Fruit fly (Drosophila melanogaster) whole organism, embryonic: ENCODE measurements around the gene SelT.
A peak's percentile ranks its signal among the peaks of the same experiment; 100 is the strongest.

ENCODE experiments used
- ATbp ChIP-seq: fragments of 200-800 bp; sonication (Bioruptor generic); optimal IDR thresholded peaks from 2 replicates; lab custom pipeline; 2017; ENCODE audit warnings: missing biosample characterization, mild to moderate bottlenecking, missing genetic modification characterization, missing genetic modification reagents
- Ada2b ChIP-seq: fragments of 200-800 bp; sonication (Bioruptor generic); IDR thresholded peaks from 2 replicates; pipeline ENCODE4 v1.3.6; 2022; ENCODE audit warnings: missing biosample characterization, missing genetic modification characterization
- B-H1 ChIP-seq: fragments of 200-800 bp; sonication (Bioruptor generic); IDR thresholded peaks from 3 replicates; pipeline ENCODE4 v1.3.6; 2022; ENCODE audit warnings: missing biosample characterization, missing genetic modification characterization
- Bgb ChIP-seq: fragments of 200-800 bp; sonication (Bioruptor generic); IDR thresholded peaks from 2 replicates; pipeline ENCODE4 v1.3.6; 2022; ENCODE audit warnings: missing biosample characterization, missing genetic modification characterization; ENCODE audit not compliant: partially characterized antibody
- CG10147 ChIP-seq: fragments of 200-800 bp; sonication (Bioruptor generic); optimal IDR thresholded peaks from 2 replicates; lab custom pipeline; 2019; ENCODE audit warnings: missing biosample characterization, mild to moderate bottlenecking, missing genetic modification characterization, moderate library complexity
- CG10267 ChIP-seq: fragments of 200-800 bp; sonication (Bioruptor generic); optimal IDR thresholded peaks from 2 replicates; lab custom pipeline; 2018; ENCODE audit warnings: missing biosample characterization, mild to moderate bottlenecking, missing genetic modification characterization, moderate library complexity
- CG11085 ChIP-seq: fragments of 200-800 bp; sonication (Bioruptor generic); IDR thresholded peaks from 2 replicates; pipeline ENCODE4 v1.3.6; 2022; ENCODE audit warnings: missing biosample characterization, missing genetic modification characterization
- CG11504 ChIP-seq: fragments of 200-800 bp; sonication (Bioruptor generic); optimal IDR thresholded peaks from 3 replicates; lab custom pipeline; 2019; ENCODE audit warnings: missing biosample characterization, mild to moderate bottlenecking, missing genetic modification characterization, moderate library complexity
- CG11696 ChIP-seq: fragments of 200-800 bp; sonication (Bioruptor generic); IDR thresholded peaks from 2 replicates; pipeline ENCODE4 v1.3.6; 2022; ENCODE audit warnings: missing biosample characterization, missing genetic modification characterization
- CG1233 ChIP-seq: fragments of 200-800 bp; sonication (Bioruptor generic); optimal IDR thresholded peaks from 4 replicates; lab custom pipeline; 2018; ENCODE audit warnings: missing biosample characterization, mild to moderate bottlenecking, missing genetic modification characterization
- CG17568 ChIP-seq: fragments of 200-800 bp; sonication (Bioruptor generic); optimal IDR thresholded peaks from 2 replicates; lab custom pipeline; 2018; ENCODE audit warnings: missing biosample characterization, mild to moderate bottlenecking, missing genetic modification characterization, moderate library complexity
- CG2202 ChIP-seq: fragments of 200-800 bp; sonication (Bioruptor generic); optimal IDR thresholded peaks from 2 replicates; lab custom pipeline; 2018; ENCODE audit warnings: missing biosample characterization, mild to moderate bottlenecking, missing genetic modification characterization
- CG2875 ChIP-seq: fragments of 200-800 bp; sonication (Bioruptor generic); optimal IDR thresholded peaks from 2 replicates; lab custom pipeline; 2017; ENCODE audit warnings: missing biosample characterization, mild to moderate bottlenecking, missing genetic modification characterization, missing genetic modification reagents
- CG31441 ChIP-seq: fragments of 200-800 bp; sonication (Bioruptor generic); IDR thresholded peaks from 2 replicates; pipeline ENCODE4 v1.3.6; 2022; ENCODE audit warnings: missing biosample characterization, missing genetic modification characterization
- CG3407 ChIP-seq: fragments of 200-800 bp; sonication (Bioruptor generic); optimal IDR thresholded peaks from 2 replicates; lab custom pipeline; 2018; ENCODE audit warnings: missing biosample characterization, mild to moderate bottlenecking, missing genetic modification characterization
- CG4424 ChIP-seq: fragments of 200-800 bp; sonication (Bioruptor generic); optimal IDR thresholded peaks from 3 replicates; lab custom pipeline; 2016; ENCODE audit warnings: missing biosample characterization, missing genetic modification characterization
- CG7963 ChIP-seq: fragments of 200-800 bp; sonication (Bioruptor generic); IDR thresholded peaks from 3 replicates; pipeline ENCODE4 v1.3.6; 2022; ENCODE audit warnings: missing biosample characterization, missing genetic modification characterization; ENCODE audit not compliant: partially characterized antibody
- CG8388 ChIP-seq: fragments of 200-800 bp; sonication (Bioruptor generic); optimal IDR thresholded peaks from 2 replicates; lab custom pipeline; 2019; ENCODE audit warnings: missing biosample characterization, mild to moderate bottlenecking, missing genetic modification characterization, moderate library complexity
- CG8944 ChIP-seq: fragments of 200-800 bp; sonication (Bioruptor generic); optimal IDR thresholded peaks from 3 replicates; lab custom pipeline; 2016; ENCODE audit warnings: missing biosample characterization, missing genetic modification characterization
- CTCF ChIP-seq: fragments of 200-800 bp; sonication (Bioruptor generic); optimal IDR thresholded peaks from 2 replicates; lab custom pipeline; 2017; ENCODE audit warnings: missing biosample characterization, mild to moderate bottlenecking, missing genetic modification characterization, moderate library complexity
- HLH54F ChIP-seq: fragments of 200-800 bp; sonication (Bioruptor generic); optimal IDR thresholded peaks from 3 replicates; lab custom pipeline; 2016; ENCODE audit warnings: missing biosample characterization, missing genetic modification characterization
- Meics ChIP-seq: fragments of 200-800 bp; sonication (Bioruptor generic); optimal IDR thresholded peaks from 2 replicates; lab custom pipeline; 2017; ENCODE audit warnings: missing biosample characterization, mild to moderate bottlenecking, missing genetic modification characterization
- Myb ChIP-seq: fragments of 200-800 bp; sonication (Bioruptor generic); optimal IDR thresholded peaks from 2 replicates; lab custom pipeline; 2016; ENCODE audit warnings: missing biosample characterization, missing genetic modification characterization
- Optix ChIP-seq: fragments of 200-800 bp; sonication (Bioruptor generic); IDR thresholded peaks from 3 replicates; pipeline ENCODE4 v1.3.6; 2022; ENCODE audit warnings: missing biosample characterization, missing genetic modification characterization
- Poxn ChIP-seq: fragments of 200-800 bp; sonication (Bioruptor generic); IDR thresholded peaks from 2 replicates; pipeline ENCODE4 v1.3.6; 2022; ENCODE audit warnings: missing biosample characterization, missing genetic modification characterization
- abd-A ChIP-seq: fragments of 200-800 bp; sonication (Bioruptor generic); optimal IDR thresholded peaks from 3 replicates; lab custom pipeline; 2019; ENCODE audit warnings: missing biosample characterization, mild to moderate bottlenecking, missing genetic modification characterization, moderate library complexity
- ac ChIP-seq: fragments of 200-800 bp; sonication (Bioruptor generic); optimal IDR thresholded peaks from 3 replicates; lab custom pipeline; 2017; ENCODE audit warnings: missing biosample characterization, mild to moderate bottlenecking, missing genetic modification characterization
- al ChIP-seq: fragments of 200-800 bp; sonication (Bioruptor generic); IDR thresholded peaks from 2 replicates; pipeline ENCODE4 v1.3.6; 2022; ENCODE audit warnings: missing biosample characterization, missing genetic modification characterization
- chif ChIP-seq, 2 experiments: fragments of 200-800 bp; sonication (Bioruptor generic); optimal IDR thresholded peaks; 3 replicates each; lab custom pipeline; 2016; ENCODE audit warnings: missing biosample characterization in 2 of 2, missing genetic modification characterization in 2 of 2
- cwo ChIP-seq: fragments of 200-800 bp; sonication (Bioruptor generic); optimal IDR thresholded peaks from 3 replicates; lab custom pipeline; 2017; ENCODE audit warnings: missing biosample characterization, missing genetic modification characterization, mild to moderate bottlenecking, moderate library complexity, missing genetic modification reagents
- dati ChIP-seq: fragments of 200-800 bp; sonication (Bioruptor generic); IDR thresholded peaks from 2 replicates; pipeline ENCODE4 v1.3.6; 2022; ENCODE audit warnings: missing biosample characterization, missing genetic modification characterization
- ems ChIP-seq: fragments of 200-800 bp; sonication (Bioruptor generic); optimal IDR thresholded peaks from 3 replicates; lab custom pipeline; 2016; ENCODE audit warnings: missing biosample characterization, missing genetic modification characterization
- en ChIP-seq: fragments of 200-800 bp; sonication (Bioruptor generic); optimal IDR thresholded peaks from 2 replicates; lab custom pipeline; 2016; ENCODE audit warnings: missing biosample characterization, missing genetic modification characterization
- fd102C ChIP-seq: fragments of 200-800 bp; sonication (Bioruptor generic); optimal IDR thresholded peaks from 2 replicates; lab custom pipeline; 2018; ENCODE audit warnings: missing biosample characterization, mild to moderate bottlenecking, missing genetic modification characterization, moderate library complexity
- fd96Cb ChIP-seq: fragments of 200-800 bp; sonication (Bioruptor generic); optimal IDR thresholded peaks from 2 replicates; lab custom pipeline; 2018; ENCODE audit warnings: missing biosample characterization, mild to moderate bottlenecking, missing genetic modification characterization, moderate library complexity
- grn ChIP-seq: fragments of 200-800 bp; sonication (Bioruptor generic); optimal IDR thresholded peaks from 3 replicates; lab custom pipeline; 2017; ENCODE audit warnings: missing biosample characterization, missing genetic modification characterization
- gsb ChIP-seq: fragments of 200-800 bp; sonication (Bioruptor generic); IDR thresholded peaks from 2 replicates; pipeline ENCODE4 v1.3.6; 2022; ENCODE audit warnings: missing biosample characterization, missing genetic modification characterization
- gsb-n ChIP-seq: fragments of 200-800 bp; sonication (Bioruptor generic); optimal IDR thresholded peaks from 3 replicates; lab custom pipeline; 2018; ENCODE audit warnings: missing biosample characterization, mild to moderate bottlenecking, missing genetic modification characterization
- ind ChIP-seq: fragments of 200-800 bp; sonication (Bioruptor generic); optimal IDR thresholded peaks from 3 replicates; lab custom pipeline; 2016; ENCODE audit warnings: missing biosample characterization, missing genetic modification characterization
- ken ChIP-seq: fragments of 200-800 bp; sonication (Bioruptor generic); IDR thresholded peaks from 3 replicates; pipeline ENCODE4 v1.3.6; 2022; ENCODE audit warnings: missing biosample characterization, missing genetic modification characterization
- lola ChIP-seq, 3 experiments: fragments of >200 bp in 2 of 3; fragments of 200-800 bp in 1 of 3; sonication (Bioruptor generic) in 1 of 3; optimal IDR thresholded peaks; 2 replicates each; lab custom pipeline; 2017 to 2019; ENCODE audit warnings: missing biosample characterization in 3 of 3, missing genetic modification characterization in 3 of 3, mild to moderate bottlenecking in 1 of 3, moderate library complexity in 1 of 3
- nau ChIP-seq: fragments of 200-800 bp; sonication (Bioruptor generic); optimal IDR thresholded peaks from 3 replicates; lab custom pipeline; 2017; ENCODE audit warnings: missing biosample characterization, mild to moderate bottlenecking, missing genetic modification characterization, missing genetic modification reagents
- nom ChIP-seq: fragments of 200-800 bp; sonication (Bioruptor generic); optimal IDR thresholded peaks from 2 replicates; lab custom pipeline; 2017; ENCODE audit warnings: missing biosample characterization, missing genetic modification characterization, mild to moderate bottlenecking, moderate library complexity, missing genetic modification reagents
- otp ChIP-seq: fragments of 200-800 bp; sonication (Bioruptor generic); IDR thresholded peaks from 3 replicates; pipeline ENCODE4, ENCODE4 v1.3.6; 2022; ENCODE audit warnings: missing biosample characterization, missing genetic modification characterization
- pum ChIP-seq: fragments of 200-800 bp; sonication (Bioruptor generic); optimal IDR thresholded peaks from 2 replicates; lab custom pipeline; 2016; ENCODE audit warnings: missing biosample characterization, missing genetic modification characterization
- run ChIP-seq: fragments of 200-800 bp; sonication (Bioruptor generic); optimal IDR thresholded peaks from 3 replicates; lab custom pipeline; 2018; ENCODE audit warnings: missing biosample characterization, mild to moderate bottlenecking, missing genetic modification characterization
- sim ChIP-seq: fragments of 200-800 bp; sonication (Bioruptor generic); IDR thresholded peaks from 2 replicates; pipeline ENCODE4 v1.3.6; 2022; ENCODE audit warnings: missing biosample characterization, missing genetic modification characterization
- stc ChIP-seq: fragments of 200-800 bp; sonication (Bioruptor generic); IDR thresholded peaks from 2 replicates; pipeline ENCODE4 v1.3.6; 2022; ENCODE audit warnings: missing biosample characterization, missing genetic modification characterization
- tgo ChIP-seq: fragments of 200-800 bp; sonication (Bioruptor generic); IDR thresholded peaks from 3 replicates; pipeline ENCODE4 v1.3.6; 2022; ENCODE audit warnings: missing biosample characterization, missing genetic modification characterization
- tup ChIP-seq: fragments of 200-800 bp; sonication (Bioruptor generic); optimal IDR thresholded peaks from 2 replicates; lab custom pipeline; 2016; ENCODE audit warnings: missing biosample characterization, mild to moderate bottlenecking, missing genetic modification characterization, moderate library complexity
- usp ChIP-seq: fragments of >200 bp; optimal IDR thresholded peaks from 2 replicates; lab custom pipeline; 2017; ENCODE audit warnings: missing biosample characterization, missing genetic modification characterization
- wor ChIP-seq: fragments of 200-800 bp; sonication (Bioruptor generic); IDR thresholded peaks from 2 replicates; pipeline ENCODE4 v1.3.6; 2022; ENCODE audit warnings: missing biosample characterization, missing genetic modification characterization

SelT gene

DNA sequence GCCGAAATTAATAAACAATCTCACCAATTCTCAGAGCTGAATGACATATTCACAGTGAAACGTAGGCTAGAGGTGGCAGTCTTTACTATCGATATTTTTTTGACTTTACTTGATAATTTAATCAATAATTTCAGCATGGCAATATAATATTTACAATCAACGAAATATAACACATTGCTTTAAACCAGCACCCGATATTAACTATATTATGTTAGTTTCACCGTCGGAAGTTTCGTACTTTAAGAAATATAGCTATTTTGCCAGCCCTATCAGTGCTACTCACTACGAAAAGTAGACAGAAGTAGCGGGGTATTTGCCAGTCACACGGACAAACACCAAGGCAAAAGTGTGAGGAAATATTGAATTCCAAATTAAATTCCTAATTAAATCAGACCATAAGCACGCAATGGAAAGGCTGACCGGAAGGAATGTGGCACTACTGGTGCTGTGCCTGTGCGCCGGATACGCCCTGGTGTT lies at the start of gene SelT, which contains the start of the genes CG31917 and Tfb5 (continued):
- TF ChIP-seq CG11504 (tag; lab: Kevin White, UChicago) (peak; percentile 65), gsb (GFP tag; lab: Robert Waterston, UW) (no peak), Ada2b (GFP tag; lab: Robert Waterston, UW) (peak; percentile 46; the same call in 1 of the 2 replicates), CG10267 (peak; percentile 52), fd102C (GFP tag; lab: Kevin White, UChicago) (no peak), run (tag; lab: Kevin White, UChicago) (no peak), ATbp (GFP tag; lab: Kevin White, UChicago) (no peak), CG2202 (tag; lab: Kevin White, UChicago) (no peak), cwo (peak; percentile 28), CG17568 (GFP tag; lab: Kevin White, UChicago) (no peak), CG3407 (GFP tag; lab: Kevin White, UChicago) (no peak), tgo (GFP tag; lab: Robert Waterston, UW) (peak; percentile 43; the same call in 1 of the 3 replicates), nau (GFP tag; lab: Kevin White, UChicago) (no peak), ac (GFP tag; lab: Kevin White, UChicago) (no peak), CG2875 (GFP tag; lab: Kevin White, UChicago) (no peak), ind (GFP tag; lab: Kevin White, UChicago) (peak; percentile 47), sim (GFP tag; lab: Robert Waterston, UW) (no peak), CG10147 (GFP tag; lab: Kevin White, UChicago) (no peak), Optix (GFP tag; lab: Robert Waterston, UW) (no peak), stc (GFP tag; lab: Robert Waterston, UW) (no peak), abd-A (tag; lab: Kevin White, UChicago) (no peak), usp (GFP tag; lab: Kevin White, UChicago) (no peak), Myb (GFP tag; lab: Kevin White, UChicago) (peak; percentile 14), otp (GFP tag; lab: Robert Waterston, UW) (no peak), CTCF (GFP tag; lab: Kevin White, UChicago) (no peak), CG1233 (GFP tag; lab: Kevin White, UChicago) (peak; percentile 46), pum (GFP tag; lab: Kevin White, UChicago) (peak; percentile 15), CG8388 (GFP tag; lab: Kevin White, UChicago) (peak; percentile 35), ems (GFP tag; lab: Kevin White, UChicago) (peak; percentile 8), al (GFP tag; lab: Robert Waterston, UW) (no peak), tup (GFP tag; lab: Kevin White, UChicago) (no peak), chif (GFP tag; optimal IDR thresholded peaks at IDR 0.05; lab: Kevin White, UChicago) (peak; percentile 17 to 52), CG4424 (GFP tag; lab: Kevin White, UChicago) (peak; percentile 52), ken (no peak), CG8944 (peak; percentile 36), CG7963 (GFP tag; lab: Robert Waterston, UW) (no peak), nom (GFP tag; lab: Kevin White, UChicago) (no peak), B-H1 (no peak), lola (GFP tag; optimal IDR thresholded peaks at IDR 0.05; lab: Kevin White, UChicago) (peak in 1 of 3 experiments; percentile 50), CG11696 (GFP tag; lab: Robert Waterston, UW) (no peak), grn (GFP tag; lab: Kevin White, UChicago) (no peak), gsb-n (tag; lab: Kevin White, UChicago) (no peak), en (GFP tag; lab: Kevin White, UChicago) (no peak), CG11085 (GFP tag; lab: Robert Waterston, UW) (no peak), HLH54F (peak; percentile 59), Meics (GFP tag; lab: Kevin White, UChicago) (no peak), fd96Cb (peak; percentile 15), dati (no peak), wor (GFP tag; lab: Robert Waterston, UW) (no peak), Poxn (GFP tag; lab: Robert Waterston, UW) (no peak), Bgb (GFP tag; lab: Robert Waterston, UW) (peak; percentile 75), CG31441 (GFP tag; lab: Robert Waterston, UW) (no peak)
